Fruit fly (Drosophila melanogaster) whole organism, embryonic: ENCODE results near the gene CG7333.

Experiments used
- ATbp ChIP-seq: fragments of 200-800 bp; sonication (Bioruptor generic); optimal IDR thresholded peaks from 2 replicates; lab custom pipeline; 2017; ENCODE audit warnings: missing biosample characterization, mild to moderate bottlenecking, missing genetic modification characterization, missing genetic modification reagents
- Bgb ChIP-seq: fragments of 200-800 bp; sonication (Bioruptor generic); IDR thresholded peaks from 2 replicates; pipeline ENCODE4 v1.3.6; 2022; ENCODE audit warnings: missing biosample characterization, missing genetic modification characterization; ENCODE audit not compliant: partially characterized antibody
- CG10959 ChIP-seq: fragments of 200-800 bp; sonication (Bioruptor generic); IDR thresholded peaks from 2 replicates; pipeline ENCODE4 v1.3.6; 2022; ENCODE audit warnings: missing biosample characterization, missing genetic modification characterization
- CG15269 ChIP-seq: fragments of 200-800 bp; sonication (Bioruptor generic); optimal IDR thresholded peaks from 2 replicates; lab custom pipeline; 2018; ENCODE audit warnings: missing biosample characterization, mild to moderate bottlenecking, missing genetic modification characterization, moderate library complexity
- CG15514 ChIP-seq: fragments of 200-800 bp; sonication (Bioruptor generic); optimal IDR thresholded peaks from 3 replicates; lab custom pipeline; 2017; ENCODE audit warnings: missing biosample characterization, missing genetic modification characterization, mild to moderate bottlenecking, moderate library complexity, missing genetic modification reagents
- CG15601 ChIP-seq: fragments of 200-800 bp; sonication (Bioruptor generic); optimal IDR thresholded peaks from 3 replicates; lab custom pipeline; 2019; ENCODE audit warnings: missing biosample characterization, mild to moderate bottlenecking, missing genetic modification characterization, moderate library complexity
- CG18599 ChIP-seq: fragments of 200-800 bp; sonication (Bioruptor generic); optimal IDR thresholded peaks from 3 replicates; lab custom pipeline; 2017; ENCODE audit warnings: missing biosample characterization, missing genetic modification characterization, mild to moderate bottlenecking, moderate library complexity, missing genetic modification reagents
- CG31388 ChIP-seq: fragments of 200-800 bp; sonication (Bioruptor generic); optimal IDR thresholded peaks from 2 replicates; lab custom pipeline; 2016; ENCODE audit warnings: missing biosample characterization, missing genetic modification characterization
- CG33557 ChIP-seq: fragments of 200-800 bp; sonication (Bioruptor generic); optimal IDR thresholded peaks from 2 replicates; lab custom pipeline; 2019; ENCODE audit warnings: missing biosample characterization, mild to moderate bottlenecking, missing genetic modification characterization, moderate library complexity
- CG3838 ChIP-seq: fragments of 200-800 bp; sonication (Bioruptor generic); optimal IDR thresholded peaks from 3 replicates; lab custom pipeline; 2016; ENCODE audit warnings: missing biosample characterization, missing genetic modification characterization
- CG4360 ChIP-seq: fragments of 200-800 bp; sonication (Bioruptor generic); IDR thresholded peaks from 2 replicates; pipeline ENCODE4 v1.3.6; 2022; ENCODE audit warnings: missing biosample characterization, missing genetic modification characterization
- CG4854 ChIP-seq: fragments of 200-800 bp; sonication (Bioruptor generic); optimal IDR thresholded peaks from 2 replicates; lab custom pipeline; 2016; ENCODE audit warnings: missing biosample characterization, missing genetic modification characterization, inconsistent platforms
- CG5245 ChIP-seq: fragments of 200-800 bp; sonication (Bioruptor generic); optimal IDR thresholded peaks from 3 replicates; lab custom pipeline; 2016; ENCODE audit warnings: missing biosample characterization, missing genetic modification characterization
- CG6254 ChIP-seq: fragments of 200-800 bp; sonication (Bioruptor generic); optimal IDR thresholded peaks from 3 replicates; lab custom pipeline; 2017; ENCODE audit warnings: mild to moderate bottlenecking, missing biosample characterization, missing genetic modification reagents, missing genetic modification characterization
- CG8765 ChIP-seq: fragments of 200-800 bp; sonication (Bioruptor generic); IDR thresholded peaks from 2 replicates; pipeline ENCODE4 v1.3.6; 2022; ENCODE audit warnings: missing biosample characterization, missing genetic modification characterization
- Camta ChIP-seq: fragments of 200-800 bp; sonication (Bioruptor generic); optimal IDR thresholded peaks from 2 replicates; lab custom pipeline; 2016; ENCODE audit warnings: missing biosample characterization, missing genetic modification characterization
- Chrac-16 ChIP-seq: fragments of 200-800 bp; sonication (Bioruptor generic); optimal IDR thresholded peaks from 3 replicates; lab custom pipeline; 2016; ENCODE audit warnings: missing biosample characterization, missing genetic modification characterization
- D19B ChIP-seq: fragments of 200-800 bp; sonication (Bioruptor generic); optimal IDR thresholded peaks from 2 replicates; lab custom pipeline; 2017; ENCODE audit warnings: missing biosample characterization, mild to moderate bottlenecking, missing genetic modification characterization
- Dek ChIP-seq: fragments of 200-800 bp; sonication (Bioruptor generic); optimal IDR thresholded peaks from 3 replicates; lab custom pipeline; 2019; ENCODE audit warnings: missing biosample characterization, mild to moderate bottlenecking, missing genetic modification characterization, moderate library complexity
- Dp ChIP-seq: fragments of 200-800 bp; sonication (Bioruptor generic); optimal IDR thresholded peaks from 2 replicates; lab custom pipeline; 2018; ENCODE audit warnings: missing biosample characterization, mild to moderate bottlenecking, missing genetic modification characterization, moderate library complexity
- Ets65A ChIP-seq: fragments of 200-800 bp; sonication (Bioruptor generic); peaks from one replicate; lab custom pipeline; 2016; ENCODE audit warnings: missing biosample characterization, missing genetic modification characterization
- Fer2 ChIP-seq: fragments of 200-800 bp; sonication (Bioruptor generic); optimal IDR thresholded peaks from 2 replicates; lab custom pipeline; 2018; ENCODE audit warnings: missing biosample characterization, mild to moderate bottlenecking, missing genetic modification characterization, moderate library complexity
- HLH4C ChIP-seq: fragments of 200-800 bp; sonication (Bioruptor generic); IDR thresholded peaks from 3 replicates; pipeline ENCODE4 v1.3.6; 2022; ENCODE audit warnings: missing biosample characterization, missing genetic modification characterization; ENCODE audit not compliant: partially characterized antibody
- HmgD ChIP-seq: fragments of 200-800 bp; sonication (Bioruptor generic); optimal IDR thresholded peaks from 3 replicates; lab custom pipeline; 2016; ENCODE audit warnings: missing biosample characterization, missing genetic modification characterization
- Lim3 ChIP-seq: fragments of 200-800 bp; sonication (Bioruptor generic); IDR thresholded peaks from 2 replicates; pipeline ENCODE4 v1.3.6; 2022; ENCODE audit warnings: missing biosample characterization, missing genetic modification characterization
- MESR4 ChIP-seq: fragments of 200-800 bp; sonication (Bioruptor generic); optimal IDR thresholded peaks from 2 replicates; lab custom pipeline; 2018; ENCODE audit warnings: missing biosample characterization, mild to moderate bottlenecking, missing genetic modification characterization, moderate library complexity
- Oli ChIP-seq: fragments of 200-800 bp; sonication (Bioruptor generic); optimal IDR thresholded peaks from 2 replicates; lab custom pipeline; 2018; ENCODE audit warnings: missing biosample characterization, mild to moderate bottlenecking, missing genetic modification characterization, moderate library complexity
- Poxn ChIP-seq: fragments of 200-800 bp; sonication (Bioruptor generic); IDR thresholded peaks from 2 replicates; pipeline ENCODE4 v1.3.6; 2022; ENCODE audit warnings: missing biosample characterization, missing genetic modification characterization
- abd-A ChIP-seq: fragments of 200-800 bp; sonication (Bioruptor generic); optimal IDR thresholded peaks from 3 replicates; lab custom pipeline; 2019; ENCODE audit warnings: missing biosample characterization, mild to moderate bottlenecking, missing genetic modification characterization, moderate library complexity
- al ChIP-seq: fragments of 200-800 bp; sonication (Bioruptor generic); IDR thresholded peaks from 2 replicates; pipeline ENCODE4 v1.3.6; 2022; ENCODE audit warnings: missing biosample characterization, missing genetic modification characterization
- aop ChIP-seq: fragments of 200-800 bp; sonication (Bioruptor generic); IDR thresholded peaks from 2 replicates; pipeline ENCODE4 v1.3.6; 2022; ENCODE audit warnings: missing biosample characterization, missing genetic modification characterization
- ase ChIP-seq: fragments of 200-800 bp; sonication (Bioruptor generic); IDR thresholded peaks from 3 replicates; pipeline ENCODE4 v1.3.6; 2022; ENCODE audit warnings: missing biosample characterization, missing genetic modification characterization
- bab2 ChIP-seq: fragments of 200-800 bp; sonication (Bioruptor generic); optimal IDR thresholded peaks from 2 replicates; lab custom pipeline; 2016; ENCODE audit warnings: missing biosample characterization, missing genetic modification characterization
- bowl ChIP-seq: fragments of 200-800 bp; sonication (Bioruptor generic); IDR thresholded peaks from 2 replicates; pipeline ENCODE4 v1.3.6; 2022; ENCODE audit warnings: missing biosample characterization, missing genetic modification characterization
- cato ChIP-seq: fragments of 200-800 bp; sonication (Bioruptor generic); optimal IDR thresholded peaks from 2 replicates; lab custom pipeline; 2016; ENCODE audit warnings: missing biosample characterization, missing genetic modification characterization, borderline replicate concordance
- chinmo ChIP-seq: fragments of 200-800 bp; sonication (Bioruptor generic); IDR thresholded peaks from 4 replicates; pipeline ENCODE4 v1.3.6; 2022; ENCODE audit warnings: missing biosample characterization, missing genetic modification characterization; ENCODE audit not compliant: partially characterized antibody
- crc ChIP-seq: fragments of 200-800 bp; sonication (Bioruptor generic); optimal IDR thresholded peaks from 2 replicates; lab custom pipeline; 2016; ENCODE audit warnings: missing biosample characterization, missing genetic modification characterization
- dm ChIP-seq: fragments of 200-800 bp; sonication (Bioruptor generic); optimal IDR thresholded peaks from 3 replicates; lab custom pipeline; 2016; ENCODE audit warnings: missing biosample characterization, missing genetic modification characterization
- gt ChIP-seq: fragments of 200-800 bp; sonication (Bioruptor generic); IDR thresholded peaks from 2 replicates; pipeline ENCODE4 v1.3.6; 2022; ENCODE audit warnings: missing biosample characterization, missing genetic modification characterization
- hth ChIP-seq: fragments of >200 bp; optimal IDR thresholded peaks from 2 replicates; lab custom pipeline; 2017; ENCODE audit warnings: inconsistent platforms
- kay ChIP-seq: fragments of 200-800 bp; sonication (Bioruptor generic); optimal IDR thresholded peaks from 2 replicates; lab custom pipeline; 2016; ENCODE audit warnings: missing biosample characterization, missing genetic modification characterization
- mirr ChIP-seq: fragments of 200-800 bp; sonication (Bioruptor generic); optimal IDR thresholded peaks from 3 replicates; lab custom pipeline; 2018; ENCODE audit warnings: missing biosample characterization, mild to moderate bottlenecking, missing genetic modification characterization
- pb ChIP-seq: fragments of 200-800 bp; sonication (Bioruptor generic); optimal IDR thresholded peaks from 3 replicates; lab custom pipeline; 2016; ENCODE audit warnings: missing biosample characterization, missing genetic modification characterization
- pnt ChIP-seq: fragments of 200-800 bp; sonication (Bioruptor generic); optimal IDR thresholded peaks from 3 replicates; lab custom pipeline; 2016; ENCODE audit warnings: missing biosample characterization, missing genetic modification characterization
- pros ChIP-seq: fragments of 200-800 bp; sonication (Bioruptor generic); optimal IDR thresholded peaks from 3 replicates; lab custom pipeline; 2019; ENCODE audit warnings: missing biosample characterization, mild to moderate bottlenecking, missing genetic modification characterization, moderate library complexity
- ranshi ChIP-seq: fragments of 200-800 bp; sonication (Bioruptor generic); IDR thresholded peaks from 2 replicates; pipeline ENCODE4 v1.3.6; 2022; ENCODE audit warnings: missing biosample characterization, missing genetic modification characterization
- stc ChIP-seq: fragments of 200-800 bp; sonication (Bioruptor generic); IDR thresholded peaks from 2 replicates; pipeline ENCODE4 v1.3.6; 2022; ENCODE audit warnings: missing biosample characterization, missing genetic modification characterization
- unc-4 ChIP-seq: fragments of 200-800 bp; sonication (Bioruptor generic); IDR thresholded peaks from 2 replicates; pipeline ENCODE4 v1.3.6; 2022; ENCODE audit warnings: missing biosample characterization, missing genetic modification characterization; ENCODE audit not compliant: partially characterized antibody
- vnd ChIP-seq: fragments of 200-800 bp; sonication (Bioruptor generic); IDR thresholded peaks from 3 replicates; pipeline ENCODE4 v1.3.6; 2022; ENCODE audit warnings: missing biosample characterization, missing genetic modification characterization; ENCODE audit not compliant: partially characterized antibody
- zen2 ChIP-seq: fragments of 200-800 bp; sonication (Bioruptor generic); IDR thresholded peaks from 3 replicates; pipeline ENCODE4 v1.3.6; 2022; ENCODE audit warnings: missing biosample characterization, missing genetic modification characterization; ENCODE audit not compliant: partially characterized antibody
- zf30C ChIP-seq: fragments of 200-800 bp; sonication (Bioruptor generic); optimal IDR thresholded peaks from 3 replicates; lab custom pipeline; 2018; ENCODE audit warnings: missing biosample characterization, mild to moderate bottlenecking, missing genetic modification characterization

The CG7333 gene

dm6 chr3R:19584818-19585217, 15.6 kb upstream of the CG7333 start (continued):
- TF ChIP-seq zen2 (GFP tag; lab: Robert Waterston, UW) (no peak), MESR4 (GFP tag; lab: Kevin White, UChicago) (peak; percentile 26), bab2 (peak; percentile 83), Chrac-16 (no peak), CG5245 (GFP tag; lab: Kevin White, UChicago) (peak; percentile 45), pros (GFP tag; lab: Kevin White, UChicago) (peak; percentile 93), al (GFP tag; lab: Robert Waterston, UW) (no peak), CG15601 (tag; lab: Kevin White, UChicago) (peak; percentile 95), CG18599 (GFP tag; lab: Kevin White, UChicago) (peak; percentile 81), pb (GFP tag; lab: Kevin White, UChicago) (peak; percentile 84), D19B (GFP tag; lab: Kevin White, UChicago) (peak; percentile 26), CG10959 (peak; percentile 70), HmgD (GFP tag; lab: Kevin White, UChicago) (peak; percentile 50), stc (GFP tag; lab: Robert Waterston, UW) (peak; percentile 72; the same call in 1 of the 2 replicates), bowl (GFP tag; lab: Robert Waterston, UW) (peak; percentile 51), chinmo (GFP tag; lab: Robert Waterston, UW) (no peak), hth (lab: Kevin White, UChicago) (no peak), cato (GFP tag; lab: Kevin White, UChicago) (peak; percentile 74), CG33557 (GFP tag; lab: Kevin White, UChicago) (peak; percentile 95), pnt (peak; percentile 78), CG6254 (peak; percentile 90), kay (GFP tag; lab: Kevin White, UChicago) (peak; percentile 32), Poxn (no peak), Dek (tag; lab: Kevin White, UChicago) (no peak), vnd (GFP tag; lab: Robert Waterston, UW) (no peak), Lim3 (GFP tag; lab: Robert Waterston, UW) (peak; percentile 41; the same call in 1 of the 2 replicates), ranshi (GFP tag; lab: Robert Waterston, UW) (peak; percentile 59; the same call in 1 of the 2 replicates), CG15514 (GFP tag; lab: Kevin White, UChicago) (peak; percentile 73), CG4854 (GFP tag; lab: Kevin White, UChicago) (peak; percentile 72), unc-4 (no peak), crc (GFP tag; lab: Kevin White, UChicago) (peak; percentile 50), dm (peak; percentile 53), CG31388 (peak; percentile 39), CG8765 (GFP tag; lab: Robert Waterston, UW) (no peak), Fer2 (tag; lab: Kevin White, UChicago) (peak; percentile 55), zf30C (GFP tag; lab: Kevin White, UChicago) (no peak), CG15269 (tag; lab: Kevin White, UChicago) (no peak), Oli (peak; percentile 68), ATbp (GFP tag; lab: Kevin White, UChicago) (peak; percentile 97), Bgb (GFP tag; lab: Robert Waterston, UW) (no peak), ase (GFP tag; lab: Robert Waterston, UW) (0 out of 3 replicates have a peak, but pooled peaks have one; percentile 14), gt (GFP tag; lab: Robert Waterston, UW) (no peak), Camta (GFP tag; lab: Kevin White, UChicago) (peak; percentile 83), CG4360 (GFP tag; lab: Robert Waterston, UW) (peak; percentile 78), aop (GFP tag; lab: Robert Waterston, UW) (0 out of 2 replicates have a peak, but pooled peaks have one; percentile 39), CG3838 (GFP tag; lab: Kevin White, UChicago) (peak; percentile 78), mirr (peak; percentile 84), Ets65A (peak; percentile 74), abd-A (tag; lab: Kevin White, UChicago) (no peak), HLH4C (GFP tag; lab: Robert Waterston, UW) (no peak), Dp (GFP tag; lab: Kevin White, UChicago) (no peak)
